Fruit fly (Drosophila melanogaster) Kc167 (cell line): ENCODE results near the gene CG3726.

Experiments
- Myc ChIP-seq: fragments of >200 bp; optimal IDR thresholded peaks from 2 replicates; lab custom pipeline; 2017; ENCODE audit warnings: missing external identifiers
- Sin3A ChIP-seq: fragments of >200 bp; optimal IDR thresholded peaks from 2 replicates; lab custom pipeline; 2018; ENCODE audit warnings: missing external identifiers
- h ChIP-seq: fragments of >200 bp; optimal IDR thresholded peaks from 3 replicates; lab custom pipeline; 2018; ENCODE audit warnings: missing external identifiers
- insv ChIP-seq: fragments of >200 bp; optimal IDR thresholded peaks from 3 replicates; lab custom pipeline; 2018; ENCODE audit warnings: missing external identifiers
- psq ChIP-seq: fragments of >200 bp; optimal IDR thresholded peaks from 2 replicates; lab custom pipeline; 2017; ENCODE audit warnings: missing external identifiers
- ttk ChIP-seq: sonication (Bioruptor generic); optimal IDR thresholded peaks from 2 replicates; lab custom pipeline; 2017; ENCODE audit warnings: missing external identifiers

Gene CG3726

dm6 chrX:5969860-5970665, 53.2 kb downstream of the CG3726 start:
- TF ChIP-seq h (lab: Kevin White, UChicago), result no peak
- TF ChIP-seq insv, result no peak
- TF ChIP-seq Myc (lab: Kevin White, UChicago), result no peak
- TF ChIP-seq psq (lab: Kevin White, UChicago), result no peak
- no peak for TF ChIP-seq Sin3A (lab: Kevin White, UChicago)
- no peak for TF ChIP-seq ttk (lab: Kevin White, UChicago)

dm6 chrX:5970666-5971057, 53.8 kb downstream of the CG3726 start:
- no peak for TF ChIP-seq Sin3A (lab: Kevin White, UChicago)
- TF ChIP-seq Myc (lab: Kevin White, UChicago), result no peak

dm6 chrX:5972030-5972429, 55.1 kb downstream of the CG3726 start:
- TF ChIP-seq Myc (lab: Kevin White, UChicago), result no peak
- TF ChIP-seq psq (lab: Kevin White, UChicago), result no peak
- TF ChIP-seq h (lab: Kevin White, UChicago), result no peak
- TF ChIP-seq Sin3A (lab: Kevin White, UChicago), result no peak
- no peak for TF ChIP-seq insv
- no peak for TF ChIP-seq ttk (lab: Kevin White, UChicago)

- TF ChIP-seq psq (lab: Kevin White, UChicago) (no peak), Sin3A (lab: Kevin White, UChicago) (no peak), ttk (lab: Kevin White, UChicago) (no peak), h (lab: Kevin White, UChicago) (no peak), Myc (lab: Kevin White, UChicago) (no peak), insv (no peak)
Observed at dm6 chrX:5973389-5974025, 56.6 kb downstream of the CG3726 start.

- no peak for TF ChIP-seq ttk (lab: Kevin White, UChicago)
- TF ChIP-seq Myc (lab: Kevin White, UChicago), result no peak
- no peak for TF ChIP-seq psq (lab: Kevin White, UChicago)
- TF ChIP-seq h (lab: Kevin White, UChicago), result no peak
- no peak for TF ChIP-seq insv
- TF ChIP-seq Sin3A (lab: Kevin White, UChicago), result no peak
Observed at dm6 chrX:5974358-5975143, 57.7 kb downstream of the CG3726 start.

- TF ChIP-seq psq (lab: Kevin White, UChicago) (no peak), ttk (lab: Kevin White, UChicago) (no peak), h (lab: Kevin White, UChicago) (no peak)
Observed at dm6 chrX:5977113-5977512, 60.2 kb downstream of the CG3726 start.

dm6 chrX:5977769-5978168, 60.9 kb downstream of the CG3726 start:
- no peak for TF ChIP-seq h (lab: Kevin White, UChicago)
- TF ChIP-seq psq (lab: Kevin White, UChicago), result no peak
- TF ChIP-seq Sin3A (lab: Kevin White, UChicago), result no peak
- TF ChIP-seq insv, result no peak
- TF ChIP-seq ttk (lab: Kevin White, UChicago), result no peak
- no peak for TF ChIP-seq Myc (lab: Kevin White, UChicago)

- TF ChIP-seq insv (no peak), Sin3A (lab: Kevin White, UChicago) (no peak), h (lab: Kevin White, UChicago) (no peak), ttk (lab: Kevin White, UChicago) (no peak)
Observed at dm6 chrX:5980883-5981282, 64.0 kb downstream of the CG3726 start.

dm6 chrX:5981410-5981809, 64.5 kb downstream of the CG3726 start:
- TF ChIP-seq Sin3A (lab: Kevin White, UChicago) (no peak), insv (no peak), h (lab: Kevin White, UChicago) (no peak), ttk (lab: Kevin White, UChicago) (no peak), psq (lab: Kevin White, UChicago) (no peak), Myc (lab: Kevin White, UChicago) (no peak)

- no peak for TF ChIP-seq insv
- TF ChIP-seq ttk (lab: Kevin White, UChicago), result no peak
- no peak for TF ChIP-seq h (lab: Kevin White, UChicago)
- no peak for TF ChIP-seq Sin3A (lab: Kevin White, UChicago)
- TF ChIP-seq psq (lab: Kevin White, UChicago), result no peak
- no peak for TF ChIP-seq Myc (lab: Kevin White, UChicago)
Observed at dm6 chrX:5983390-5983789, 66.5 kb downstream of the CG3726 start.

dm6 chrX:5987362-5987761, 70.5 kb downstream of the CG3726 start:
- TF ChIP-seq Sin3A (lab: Kevin White, UChicago), result no peak
- no peak for TF ChIP-seq Myc (lab: Kevin White, UChicago)
- no peak for TF ChIP-seq ttk (lab: Kevin White, UChicago)
- no peak for TF ChIP-seq psq (lab: Kevin White, UChicago)
- TF ChIP-seq h (lab: Kevin White, UChicago), result no peak
- no peak for TF ChIP-seq insv
